Worm (Caenorhabditis elegans): ENCODE measurements around the gene Y40B10A.9.

The Y40B10A.9 gene

ce11 chrV:2066780-2067179 is 5.9 kb downstream of the Y40B10A.9 start, which contains the start of gene nhr-86 (continued):
- TF ChIP-seq nhr-23 (tag; optimal IDR thresholded peaks at IDR 0.05) = no peak
- peak; percentile 30 for TF ChIP-seq fos-1 (tag; optimal IDR thresholded peaks at IDR 0.05)
- no peak for TF ChIP-seq ceh-16 (tag; optimal IDR thresholded peaks at IDR 0.05)
- TF ChIP-seq crh-2 (tag; optimal IDR thresholded peaks at IDR 0.05) = peak; percentile 8
- TF ChIP-seq unc-39 (tag; optimal IDR thresholded peaks at IDR 0.05) = no peak
- no peak for TF ChIP-seq dmd-4 (tag; optimal IDR thresholded peaks at IDR 0.05)
- no peak for TF ChIP-seq sma-3 (GFP tag; optimal IDR thresholded peaks at IDR 0.05)
- no peak for TF ChIP-seq aly-2 (tag; optimal IDR thresholded peaks at IDR 0.05)
- no peak for TF ChIP-seq unc-55 (GFP tag; optimal IDR thresholded peaks at IDR 0.05)

DNA sequence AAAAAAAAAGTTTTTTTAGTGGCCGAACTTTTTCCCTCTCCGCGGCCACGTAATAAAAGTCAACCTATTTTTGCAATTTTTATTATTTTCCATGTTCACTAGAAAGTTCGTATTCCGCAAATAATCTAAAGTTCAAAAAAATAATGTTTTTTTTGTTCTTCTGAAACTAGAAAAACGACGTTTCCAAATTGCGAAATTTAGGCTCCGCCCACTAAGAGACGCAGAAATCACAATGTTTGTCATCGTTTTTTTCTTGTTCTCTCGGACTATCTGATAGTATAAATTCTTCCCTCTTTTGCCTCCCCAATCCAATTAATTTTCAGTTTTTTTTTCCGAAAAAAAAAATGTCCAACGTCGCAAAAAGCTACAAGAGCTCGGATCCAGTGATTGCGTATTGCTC is 15.4 kb downstream of the Y40B10A.9 start, which contains the start of gene comt-3:
comt-3 (plus strand) TSS at position 214 of the 400 bp plus-strand sequence.
- TF ChIP-seq nhr-129 (tag; optimal IDR thresholded peaks at IDR 0.05) (no peak), alr-1 (tag; optimal IDR thresholded peaks at IDR 0.05) (no peak), skn-1 (tag; optimal IDR thresholded peaks at IDR 0.05) (peak; percentile 58), ztf-1 (GFP tag; conservative IDR thresholded peaks at IDR 0.05) (no peak), unc-55 (GFP tag; optimal IDR thresholded peaks at IDR 0.05) (peak; percentile 41)

DNA sequence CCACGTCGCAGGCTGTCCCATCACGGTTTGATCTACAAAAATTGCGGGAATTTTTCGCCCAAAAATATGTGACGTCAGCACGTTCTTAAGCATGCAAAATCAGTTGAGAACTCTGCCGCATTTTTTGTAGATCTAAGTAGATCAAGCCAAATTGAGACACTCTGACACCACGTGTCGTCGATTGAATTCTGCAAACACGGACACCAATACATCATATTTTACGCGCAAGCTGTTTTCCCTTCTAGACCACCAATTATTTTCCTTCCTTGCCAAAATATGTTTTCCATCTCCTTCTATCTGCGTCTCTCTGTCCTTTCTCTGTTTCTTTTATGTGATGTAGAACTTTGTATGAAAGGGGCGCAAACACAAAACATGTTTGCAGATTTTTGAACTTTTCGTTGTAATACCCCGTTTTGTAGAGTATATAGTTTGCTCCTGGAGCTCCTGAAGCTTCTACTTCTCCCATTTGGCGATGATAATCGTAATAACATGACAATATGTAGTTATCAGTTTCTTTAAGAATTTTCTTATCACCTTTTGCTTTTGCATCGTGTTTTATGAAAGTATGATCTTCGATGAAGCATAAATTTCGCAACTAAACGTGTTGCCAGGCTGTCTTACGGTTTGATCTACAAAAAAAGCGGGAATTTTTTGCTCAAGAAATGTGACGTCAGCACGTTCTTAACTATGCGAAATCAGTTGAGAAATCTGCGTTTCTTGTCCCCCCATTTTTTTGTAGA is 16.8 kb downstream of the Y40B10A.9 start:
- no peak for TF ChIP-seq nhr-11 (tag; optimal IDR thresholded peaks at IDR 0.05)
- TF ChIP-seq mdl-1 (tag; optimal IDR thresholded peaks at IDR 0.05) = no peak
- no peak for TF ChIP-seq unc-55 (GFP tag; optimal IDR thresholded peaks at IDR 0.05)
- TF ChIP-seq snpc-4 (tag; optimal IDR thresholded peaks at IDR 0.05) = no peak
- TF ChIP-seq nhr-129 (tag; optimal IDR thresholded peaks at IDR 0.05) = no peak
- no peak for TF ChIP-seq alr-1 (tag; optimal IDR thresholded peaks at IDR 0.05)
- TF ChIP-seq sem-4 (tag; optimal IDR thresholded peaks at IDR 0.05) = no peak
- TF ChIP-seq nhr-25 (tag; optimal IDR thresholded peaks at IDR 0.05) = no peak
- no peak for TF ChIP-seq nhr-12 (tag; optimal IDR thresholded peaks at IDR 0.05)
- peak; percentile 5 for TF ChIP-seq C34F6.9 (tag; optimal IDR thresholded peaks at IDR 0.05)
- TF ChIP-seq fos-1 (tag; optimal IDR thresholded peaks at IDR 0.05) = peak; percentile 53
- TF ChIP-seq elt-3 (tag; optimal IDR thresholded peaks at IDR 0.05) = no peak
- peak; percentile 23 for TF ChIP-seq sma-9 (GFP tag; optimal IDR thresholded peaks at IDR 0.05)
- TF ChIP-seq sma-9 (tag; optimal IDR thresholded peaks at IDR 0.05) = no peak

DNA sequence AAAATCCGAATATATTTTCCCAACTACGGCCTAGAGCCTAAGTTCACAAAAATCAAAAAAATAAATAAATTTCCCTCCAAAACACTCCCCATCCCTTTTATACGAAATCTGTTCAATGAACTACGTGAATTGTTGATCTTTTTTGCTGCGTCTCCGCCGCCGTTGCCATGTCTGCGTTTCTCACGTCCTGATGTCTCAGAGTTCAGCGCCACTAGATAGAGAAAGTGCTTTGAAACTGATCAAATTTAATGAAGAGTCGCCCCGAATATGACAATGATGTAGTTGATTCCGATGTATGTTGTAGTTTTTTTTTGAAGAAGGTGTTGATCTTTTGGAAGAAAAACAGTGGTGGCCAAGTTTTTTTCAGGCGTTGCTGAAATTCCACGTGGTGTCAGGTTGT is 18.5 kb downstream of the Y40B10A.9 start:
- TF ChIP-seq nhr-129 (tag; optimal IDR thresholded peaks at IDR 0.05) = no peak
- TF ChIP-seq nhr-12 (tag; optimal IDR thresholded peaks at IDR 0.05) = no peak
- TF ChIP-seq ztf-11 (tag; optimal IDR thresholded peaks at IDR 0.05) = no peak
- TF ChIP-seq fos-1 (tag; optimal IDR thresholded peaks at IDR 0.05) = no peak
- TF ChIP-seq nhr-237 (tag; optimal IDR thresholded peaks at IDR 0.05) = no peak
- no peak for TF ChIP-seq mab-5 (tag; optimal IDR thresholded peaks at IDR 0.05)
- TF ChIP-seq nhr-11 (tag; optimal IDR thresholded peaks at IDR 0.05) = no peak
- no peak for TF ChIP-seq nhr-23 (tag; optimal IDR thresholded peaks at IDR 0.05)
- TF ChIP-seq egl-27 (tag; optimal IDR thresholded peaks at IDR 0.05) = no peak
- TF ChIP-seq lsy-2 (tag; optimal IDR thresholded peaks at IDR 0.05) = no peak
- TF ChIP-seq ZK546.5 (tag; optimal IDR thresholded peaks at IDR 0.05) = no peak
- TF ChIP-seq sma-3 (GFP tag; optimal IDR thresholded peaks at IDR 0.05) = no peak
- no peak for TF ChIP-seq R02D3.7 (tag; optimal IDR thresholded peaks at IDR 0.05)
- no peak for TF ChIP-seq nhr-10 (tag; optimal IDR thresholded peaks at IDR 0.05)
- no peak for TF ChIP-seq lin-11 (tag; optimal IDR thresholded peaks at IDR 0.05)

DNA sequence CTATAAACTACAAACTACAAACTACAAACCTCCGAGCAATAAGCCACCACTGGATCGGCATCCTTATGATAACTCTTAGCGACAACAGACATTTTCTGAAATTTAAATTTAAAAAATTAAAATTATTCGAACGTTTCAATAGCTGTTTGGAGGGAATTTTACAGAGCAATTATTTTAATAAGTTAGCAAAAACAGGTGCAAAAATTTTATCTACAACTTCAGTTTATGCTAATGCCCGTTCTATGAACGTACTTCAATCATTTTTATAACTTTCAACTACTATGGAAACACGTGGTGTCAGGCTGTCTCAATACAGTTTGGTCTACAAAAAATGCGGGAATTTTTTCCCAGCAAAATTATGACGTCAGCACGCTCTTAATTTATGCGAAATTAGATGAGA is 19.2 kb downstream of the Y40B10A.9 start, which contains the start of gene comt-5:
comt-5 (minus strand) TSS at position 101 of the 400 bp plus-strand sequence.
- TF ChIP-seq lin-39 (tag; optimal IDR thresholded peaks at IDR 0.05) (no peak), dmd-4 (tag; optimal IDR thresholded peaks at IDR 0.05) (no peak), gmeb-1 (tag; optimal IDR thresholded peaks at IDR 0.05) (no peak), skn-1 (tag; optimal IDR thresholded peaks at IDR 0.05) (no peak), fos-1 (tag; optimal IDR thresholded peaks at IDR 0.05) (no peak), mdl-1 (tag; optimal IDR thresholded peaks at IDR 0.05) (no peak), snpc-4 (tag; optimal IDR thresholded peaks at IDR 0.05) (no peak), Y55F3AM.14 (GFP tag; optimal IDR thresholded peaks at IDR 0.05) (no peak)
